Worm (Caenorhabditis elegans): Measurements from ENCODE around the gene scd-2.

Gene scd-2

DNA sequence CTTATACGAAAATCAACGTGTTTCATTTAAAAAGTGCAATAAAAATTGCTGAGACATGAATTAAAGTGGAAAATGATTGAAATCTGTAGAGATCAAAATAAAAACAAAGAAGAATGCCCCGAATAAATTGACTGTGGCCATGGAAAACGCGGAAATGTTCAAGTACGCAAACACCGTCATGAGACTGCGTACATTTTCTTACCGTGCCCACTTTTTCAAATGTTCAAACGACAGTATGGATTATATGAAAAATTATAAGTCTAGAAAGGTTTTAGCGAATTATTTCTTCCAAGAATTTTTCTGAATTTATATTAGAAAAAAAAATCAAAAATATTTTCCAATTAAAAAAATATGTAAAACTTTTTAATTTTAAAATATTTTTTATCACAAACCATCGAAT, 21.5 kb upstream of the scd-2 start (continued):
- TF ChIP-seq ztf-3 (GFP tag; optimal IDR thresholded peaks at IDR 0.05) (no peak), Y67H2A.10 (GFP tag; conservative IDR thresholded peaks at IDR 0.05) (no peak), F39B2.1 (GFP tag; IDR thresholded peaks at IDR 0.05) (no peak), ztf-25 (GFP tag; IDR thresholded peaks at IDR 0.05) (no peak), lin-26 (GFP tag; IDR thresholded peaks at IDR 0.05) (no peak), madf-3 (GFP tag; IDR thresholded peaks at IDR 0.05) (no peak), ceh-27 (GFP tag; optimal IDR thresholded peaks at IDR 0.05) (no peak), mel-28 (tag; optimal IDR thresholded peaks at IDR 0.05; ENCODE audit: borderline replicate concordance) (no peak), nhr-27 (tag; optimal IDR thresholded peaks at IDR 0.05) (no peak), dpl-1 (GFP tag; optimal IDR thresholded peaks at IDR 0.05) (peak; percentile 42), ceh-79 (tag; optimal IDR thresholded peaks at IDR 0.05) (no peak), lir-1 (GFP tag; conservative IDR thresholded peaks at IDR 0.05) (no peak), T07F8.4 (tag; optimal IDR thresholded peaks at IDR 0.05) (no peak), efl-1 (GFP tag; optimal IDR thresholded peaks at IDR 0.05) (peak; percentile 75), nfya-1 (tag; optimal IDR thresholded peaks at IDR 0.05; ENCODE audit: borderline replicate concordance, insufficient read depth) (no peak), repo-1 (tag; optimal IDR thresholded peaks at IDR 0.05) (no peak), hrde-1 (tag; optimal IDR thresholded peaks at IDR 0.05; ENCODE audit: borderline replicate concordance) (no peak), mcd-1 (GFP tag; IDR thresholded peaks at IDR 0.05) (no peak), somi-1 (GFP tag; optimal IDR thresholded peaks at IDR 0.05) (no peak), Y53G8AR.9 (GFP tag; conservative IDR thresholded peaks at IDR 0.05) (no peak), K12H6.12 (tag; optimal IDR thresholded peaks at IDR 0.05) (no peak), attf-5 (GFP tag; optimal IDR thresholded peaks at IDR 0.05) (no peak), rcor-1 (GFP tag; IDR thresholded peaks at IDR 0.05) (0 out of 2 replicates have a peak, but pooled peaks have one; percentile 20), athp-1 (tag; optimal IDR thresholded peaks at IDR 0.05) (no peak), hlh-26 (GFP tag; conservative IDR thresholded peaks at IDR 0.05) (no peak), ets-4 (GFP tag; optimal IDR thresholded peaks at IDR 0.05) (no peak), F23B12.7 (tag; optimal IDR thresholded peaks at IDR 0.05; ENCODE audit: insufficient read depth) (no peak), ztf-22 (GFP tag; optimal IDR thresholded peaks at IDR 0.05) (no peak), lsl-1 (GFP tag; optimal IDR thresholded peaks at IDR 0.05) (peak; percentile 91), hmg-20 (GFP tag; IDR thresholded peaks at IDR 0.05) (no peak), hmg-1.2 (GFP tag; IDR thresholded peaks at IDR 0.05) (peak; percentile 20; the same call in 1 of the 2 replicates), dox-1 (GFP tag; IDR thresholded peaks at IDR 0.05) (0 out of 2 replicates have a peak, but pooled peaks have one; percentile 12), F57C9.4 (tag; optimal IDR thresholded peaks at IDR 0.05) (no peak), zim-3 (tag; optimal IDR thresholded peaks at IDR 0.05) (no peak), egl-44 (GFP tag; IDR thresholded peaks at IDR 0.05) (no peak), let-607 (tag; optimal IDR thresholded peaks at IDR 0.05) (no peak), xnd-1 (tag; optimal IDR thresholded peaks at IDR 0.05) (peak; percentile 71), cebp-1 (GFP tag; IDR thresholded peaks at IDR 0.05) (no peak), cebp-1 (tag; optimal IDR thresholded peaks at IDR 0.05) (no peak), Y53F4B.3 (GFP tag; IDR thresholded peaks at IDR 0.05) (no peak), ceh-91 (GFP tag; IDR thresholded peaks at IDR 0.05) (peak; percentile 69), ceh-40 (GFP tag; IDR thresholded peaks at IDR 0.05) (no peak), F49E8.2 (tag; optimal IDR thresholded peaks at IDR 0.05; ENCODE audit: insufficient read depth) (peak; percentile 0), akir-1 (GFP tag; optimal IDR thresholded peaks at IDR 0.05) (no peak), ceh-100 (GFP tag; IDR thresholded peaks at IDR 0.05) (no peak), pha-4 (tag; optimal IDR thresholded peaks at IDR 0.05) (no peak), rpc-1 (optimal IDR thresholded peaks at IDR 0.05) (no peak), rpc-1 (tag; optimal IDR thresholded peaks at IDR 0.05) (no peak), F33H1.4 (GFP tag; IDR thresholded peaks at IDR 0.05) (peak; percentile 56)

Measured in whole organism, young adult.